Fruit fly (Drosophila melanogaster) whole organism, pupa: ENCODE results near the gene Osi15.

ENCODE experiments used
- CG12605 ChIP-seq: fragments of 200-800 bp; sonication (Bioruptor generic); IDR thresholded peaks from 2 replicates; pipeline ENCODE4 v1.3.6; 2022; ENCODE audit warnings: missing biosample characterization, missing genetic modification characterization
- CG13204 ChIP-seq: fragments of 200-800 bp; sonication (Bioruptor generic); optimal IDR thresholded peaks from 2 replicates; lab custom pipeline; 2018; ENCODE audit warnings: missing biosample characterization, mild to moderate bottlenecking, missing genetic modification characterization, moderate library complexity
- CG14655 ChIP-seq: fragments of 200-800 bp; sonication (Bioruptor generic); optimal IDR thresholded peaks from 3 replicates; lab custom pipeline; 2017; ENCODE audit warnings: mild to moderate bottlenecking, missing biosample characterization, missing genetic modification reagents, missing genetic modification characterization
- CG8159 ChIP-seq: fragments of 200-800 bp; sonication (Bioruptor generic); optimal IDR thresholded peaks from 3 replicates; lab custom pipeline; 2018; ENCODE audit warnings: missing biosample characterization, mild to moderate bottlenecking, missing genetic modification characterization, moderate library complexity
- fd96Ca ChIP-seq: fragments of 200-800 bp; sonication (Bioruptor generic); IDR thresholded peaks from 3 replicates; pipeline ENCODE4 v1.3.6; 2022; ENCODE audit warnings: missing biosample characterization, missing genetic modification characterization
- gl ChIP-seq: fragments of 200-800 bp; sonication (Bioruptor generic); optimal IDR thresholded peaks from 2 replicates; lab custom pipeline; 2018; ENCODE audit warnings: missing biosample characterization, mild to moderate bottlenecking, missing genetic modification characterization

- TF ChIP-seq gl (tag; lab: Kevin White, UChicago), result no peak
- TF ChIP-seq CG14655 (GFP tag; lab: Kevin White, UChicago), result no peak
- no peak for TF ChIP-seq CG12605 (GFP tag; lab: Robert Waterston, UW)
- no peak for TF ChIP-seq CG8159 (tag; lab: Kevin White, UChicago)
- peak; percentile 86 for TF ChIP-seq CG13204 (GFP tag; lab: Kevin White, UChicago)
- no peak for TF ChIP-seq fd96Ca (GFP tag; lab: Robert Waterston, UW)
Measured at dm6 chr3R:6259837-6260236, 41.8 kb upstream of the Osi15 start, which contains the start of gene Osi9.
